Worm (Caenorhabditis elegans) whole organism, L4 larva: Measurements from ENCODE around the gene T01C1.4.

ENCODE experiments used
- daf-16 ChIP-seq, 3 experiments: sonication (generic microtip); optimal IDR thresholded peaks; 2 replicates each; lab custom pipeline; 2016 to 2017; ENCODE audit warnings: missing genetic modification characterization in 3 of 3, missing genetic modification reagents in 3 of 3, mild to moderate bottlenecking in 2 of 3, missing compliant biosample characterization in 2 of 3, missing biosample characterization in 1 of 3, moderate library complexity in 1 of 3
- madf-5 ChIP-seq, 2 experiments: fragments of 200-800 bp; sonication (Bioruptor generic); IDR thresholded peaks; 2 replicates each; pipeline ENCODE4 v1.3.6; 2022; ENCODE audit warnings: missing compliant biosample characterization in 2 of 2, missing genetic modification characterization in 2 of 2

T01C1.4 gene

ce11 chrX:10666871-10667270 is 50.0 kb downstream of the T01C1.4 start (continued):
- TF ChIP-seq madf-5 (GFP tag; IDR thresholded peaks at IDR 0.05; lab: Robert Waterston, UW) (peak in 1 of 2 experiments; percentile 67; a peak in 2 of 4 replicates), daf-16 (GFP tag; optimal IDR thresholded peaks at IDR 0.05; lab: Kevin White, UChicago) (peak in 1 of 2 experiments; percentile 13), daf-16 (tag; optimal IDR thresholded peaks at IDR 0.05; lab: Kevin White, UChicago) (peak; percentile 58)
